Fruit fly (Drosophila melanogaster) whole organism, embryonic: ENCODE data around the gene bark.

ENCODE experiments used
- Hsf ChIP-seq: fragments of 200-800 bp; sonication (Bioruptor generic); optimal IDR thresholded peaks from 3 replicates; lab custom pipeline; 2016; ENCODE audit warnings: missing biosample characterization, missing genetic modification characterization
- cato ChIP-seq: fragments of 200-800 bp; sonication (Bioruptor generic); optimal IDR thresholded peaks from 2 replicates; lab custom pipeline; 2016; ENCODE audit warnings: missing biosample characterization, missing genetic modification characterization, borderline replicate concordance

- TF ChIP-seq cato (GFP tag; lab: Kevin White, UChicago) (peak; percentile 12), Hsf (GFP tag; lab: Kevin White, UChicago) (no peak)
These were observed 7.7 kb upstream of the bark start for dm6 chr2L:3779143-3779788.
